Worm (Caenorhabditis elegans) whole organism, young adult: ENCODE results near the gene C25H3.15.

ENCODE experiments used
- D2030.7 ChIP-seq: fragments of 200-800 bp; sonication (Bioruptor generic); IDR thresholded peaks from 2 replicates; pipeline ENCODE4 v1.3.6; 2022; ENCODE audit warnings: missing genetic modification reagents, missing genetic modification characterization, missing compliant biosample characterization
- F22D6.2 ChIP-seq: sonication (generic microtip); optimal IDR thresholded peaks from 2 replicates; lab custom pipeline; 2016; ENCODE audit warnings: mild to moderate bottlenecking, missing genetic modification characterization, missing compliant biosample characterization
- F33H1.4 ChIP-seq: fragments of 200-800 bp; sonication (Bioruptor generic); IDR thresholded peaks from 2 replicates; pipeline ENCODE4 v1.3.6; 2022; ENCODE audit warnings: missing genetic modification reagents, missing genetic modification characterization, missing compliant biosample characterization
- F55B11.4 ChIP-seq: sonication (generic microtip); optimal IDR thresholded peaks from 2 replicates; lab custom pipeline; 2016; ENCODE audit warnings: missing compliant biosample characterization, missing genetic modification characterization, borderline replicate concordance; ENCODE audit not compliant: insufficient read depth
- F57C9.4 ChIP-seq: sonication (generic microtip); optimal IDR thresholded peaks from 2 replicates; lab custom pipeline; 2017; ENCODE audit warnings: mild to moderate bottlenecking, missing genetic modification characterization, missing compliant biosample characterization
- K11D2.4 ChIP-seq: fragments of 200-800 bp; sonication (Bioruptor generic); IDR thresholded peaks from 2 replicates; pipeline ENCODE4 v1.3.6; 2022; ENCODE audit warnings: missing genetic modification reagents, missing genetic modification characterization, missing compliant biosample characterization
- T07F8.4 ChIP-seq: sonication (generic microtip); optimal IDR thresholded peaks from 2 replicates; lab custom pipeline; 2016; ENCODE audit warnings: mild to moderate bottlenecking, missing genetic modification characterization, moderate library complexity, missing compliant biosample characterization
- Y53G8AR.9 ChIP-seq: fragments of 200-800 bp; sonication (Bioruptor generic); conservative IDR thresholded peaks from 2 replicates; pipeline ENCODE4 v1.3.6; 2022; ENCODE audit warnings: missing genetic modification reagents, missing genetic modification characterization, missing compliant biosample characterization
- ZK185.1 ChIP-seq: sonication (generic microtip); optimal IDR thresholded peaks from 2 replicates; lab custom pipeline; 2016; ENCODE audit warnings: mild to moderate bottlenecking, missing genetic modification characterization, missing compliant biosample characterization; ENCODE audit not compliant: poor library complexity, severe bottlenecking
- atf-7 ChIP-seq: sonication (generic microtip); optimal IDR thresholded peaks from 2 replicates; lab custom pipeline; 2017; ENCODE audit warnings: mild to moderate bottlenecking, missing genetic modification characterization, missing compliant biosample characterization
- attf-3 ChIP-seq: fragments of 200-800 bp; sonication (Bioruptor generic); conservative IDR thresholded peaks from 2 replicates; pipeline ENCODE4 v1.3.6; 2022; ENCODE audit warnings: missing genetic modification reagents, missing genetic modification characterization, missing compliant biosample characterization
- bed-1 ChIP-seq: fragments of 200-800 bp; sonication (Bioruptor generic); IDR thresholded peaks from 2 replicates; pipeline ENCODE4 v1.3.6; 2022; ENCODE audit warnings: missing genetic modification reagents, missing genetic modification characterization, missing compliant biosample characterization
- cebp-1 ChIP-seq, 2 experiments: fragments of 200-800 bp in 1 of 2; sonication (Bioruptor generic) in 1 of 2; sonication (generic microtip) in 1 of 2; IDR thresholded peaks in 1 of 2; optimal IDR thresholded peaks in 1 of 2; 2 replicates each; pipeline versions ENCODE4 v1.3.6 to Lab custom; 2017 to 2022; ENCODE audit warnings: missing compliant biosample characterization in 2 of 2, missing genetic modification characterization in 2 of 2, mild to moderate bottlenecking in 1 of 2, missing genetic modification reagents in 1 of 2, moderate library complexity in 1 of 2
- chd-7 ChIP-seq: sonication (generic microtip); optimal IDR thresholded peaks from 2 replicates; lab custom pipeline; 2016; ENCODE audit warnings: mild to moderate bottlenecking, missing genetic modification characterization, moderate library complexity, missing compliant biosample characterization
- die-1 ChIP-seq: sonication (generic microtip); optimal IDR thresholded peaks from 2 replicates; lab custom pipeline; 2016; ENCODE audit warnings: missing genotype, mild to moderate bottlenecking, missing genetic modification characterization, missing compliant biosample characterization
- dox-1 ChIP-seq: fragments of 200-800 bp; sonication (Bioruptor generic); IDR thresholded peaks from 2 replicates; pipeline ENCODE4 v1.3.6; 2022; ENCODE audit warnings: missing genetic modification reagents, missing genetic modification characterization, missing compliant biosample characterization
- egl-44 ChIP-seq: fragments of 200-800 bp; sonication (Bioruptor generic); IDR thresholded peaks from 2 replicates; pipeline ENCODE4 v1.3.6; 2022; ENCODE audit warnings: missing genetic modification reagents, missing genetic modification characterization, missing compliant biosample characterization
- egrh-3 ChIP-seq: fragments of 200-800 bp; sonication (Bioruptor generic); IDR thresholded peaks from 2 replicates; pipeline ENCODE4 v1.3.6; 2022; ENCODE audit warnings: missing genetic modification reagents, missing genetic modification characterization, missing compliant biosample characterization
- ekl-4 ChIP-seq: fragments of 200-800 bp; sonication (Bioruptor generic); IDR thresholded peaks from 2 replicates; pipeline ENCODE4 v1.3.6; 2022; ENCODE audit warnings: missing genetic modification reagents, missing genetic modification characterization, missing compliant biosample characterization
- fkh-3 ChIP-seq: sonication (generic microtip); optimal IDR thresholded peaks from 2 replicates; lab custom pipeline; 2016; ENCODE audit warnings: mild to moderate bottlenecking, missing genetic modification characterization, missing compliant biosample characterization
- gei-17 ChIP-seq: fragments of 200-800 bp; sonication (Bioruptor generic); optimal IDR thresholded peaks from 2 replicates; lab custom pipeline; 2018; ENCODE audit warnings: mild to moderate bottlenecking, missing genetic modification characterization, missing compliant biosample characterization
- hlh-12 ChIP-seq: sonication (generic microtip); optimal IDR thresholded peaks from 2 replicates; lab custom pipeline; 2016; ENCODE audit warnings: missing genetic modification characterization, missing compliant biosample characterization
- hmg-1.2 ChIP-seq: fragments of 200-800 bp; sonication (Bioruptor generic); IDR thresholded peaks from 2 replicates; pipeline ENCODE4 v1.3.6; 2022; ENCODE audit warnings: missing genetic modification reagents, missing genetic modification characterization, missing compliant biosample characterization
- hmg-20 ChIP-seq: fragments of 200-800 bp; sonication (Bioruptor generic); IDR thresholded peaks from 2 replicates; pipeline ENCODE4 v1.3.6; 2022; ENCODE audit warnings: missing genetic modification reagents, missing genetic modification characterization, missing compliant biosample characterization
- hrde-1 ChIP-seq: sonication (generic microtip); optimal IDR thresholded peaks from 2 replicates; lab custom pipeline; 2016; ENCODE audit warnings: missing genetic modification characterization, mild to moderate bottlenecking, missing compliant biosample characterization, moderate library complexity, missing genotype, missing genetic modification reagents, borderline replicate concordance
- lin-35 ChIP-seq, 3 experiments: fragments of 150-350 bp in 2 of 3; sonication (generic microtip) in 1 of 3; optimal IDR thresholded peaks; 2 replicates each; lab custom pipeline; 2014 to 2018; ENCODE audit warnings: missing biosample characterization in 3 of 3, missing genetic modification characterization in 3 of 3, missing genetic modification reagents in 3 of 3
- lin-54 ChIP-seq: fragments of 200-800 bp; sonication (Bioruptor generic); optimal IDR thresholded peaks from 2 replicates; lab custom pipeline; 2018; ENCODE audit warnings: mild to moderate bottlenecking, missing genetic modification characterization, missing compliant biosample characterization
- lsl-1 ChIP-seq: fragments of 200-800 bp; sonication (Bioruptor generic); optimal IDR thresholded peaks from 2 replicates; lab custom pipeline; 2018; ENCODE audit warnings: mild to moderate bottlenecking, missing genetic modification characterization, moderate library complexity, missing compliant biosample characterization
- lsy-27 ChIP-seq: sonication (generic microtip); optimal IDR thresholded peaks from 2 replicates; lab custom pipeline; 2017; ENCODE audit warnings: missing genetic modification characterization, mild to moderate bottlenecking, missing compliant biosample characterization, antibody characterized with exemption, missing genotype, borderline replicate concordance; ENCODE audit not compliant: insufficient read depth
- madf-3 ChIP-seq: fragments of 200-800 bp; sonication (Bioruptor generic); IDR thresholded peaks from 2 replicates; pipeline ENCODE4 v1.3.6; 2022; ENCODE audit warnings: missing genetic modification reagents, missing genetic modification characterization, missing compliant biosample characterization
- mxl-1 ChIP-seq: sonication (generic microtip); optimal IDR thresholded peaks from 2 replicates; lab custom pipeline; 2016; ENCODE audit warnings: missing genetic modification characterization, missing compliant biosample characterization
- nfya-1 ChIP-seq: sonication (generic microtip); optimal IDR thresholded peaks from 2 replicates; lab custom pipeline; 2017; ENCODE audit warnings: antibody characterized with exemption, missing compliant biosample characterization, missing genetic modification characterization, borderline replicate concordance; ENCODE audit not compliant: insufficient read depth
- rcor-1 ChIP-seq: fragments of 200-800 bp; sonication (Bioruptor generic); IDR thresholded peaks from 2 replicates; pipeline ENCODE4 v1.3.6; 2022; ENCODE audit warnings: missing genetic modification reagents, missing genetic modification characterization, missing compliant biosample characterization
- repo-1 ChIP-seq: sonication (generic microtip); optimal IDR thresholded peaks from 2 replicates; lab custom pipeline; 2017; ENCODE audit warnings: mild to moderate bottlenecking, missing genetic modification characterization, missing compliant biosample characterization
- rpc-1 ChIP-seq, 2 experiments: fragments of 150-350 bp in 1 of 2; sonication (generic microtip) in 1 of 2; optimal IDR thresholded peaks; 2 replicates each; lab custom pipeline; 2014 to 2018; ENCODE audit warnings: missing biosample characterization in 1 of 2, missing genetic modification characterization in 1 of 2, missing genetic modification reagents in 1 of 2, missing genotype in 1 of 2
- sea-2 ChIP-seq: fragments of 200-800 bp; sonication (Bioruptor generic); IDR thresholded peaks from 2 replicates; pipeline ENCODE4 v1.3.6; 2022; ENCODE audit warnings: missing genetic modification characterization, missing compliant biosample characterization
- snpc-1.1 ChIP-seq: sonication (generic microtip); optimal IDR thresholded peaks from 2 replicates; lab custom pipeline; 2017; ENCODE audit warnings: missing genetic modification characterization, mild to moderate bottlenecking, missing compliant biosample characterization, antibody characterized with exemption, moderate library complexity, missing genotype, missing genetic modification reagents; ENCODE audit not compliant: insufficient read depth
- snpc-1.3 ChIP-seq: sonication (generic microtip); optimal IDR thresholded peaks from 2 replicates; lab custom pipeline; 2017; ENCODE audit warnings: missing genetic modification characterization, mild to moderate bottlenecking, missing compliant biosample characterization, antibody characterized with exemption, moderate library complexity, missing genotype, missing genetic modification reagents; ENCODE audit not compliant: insufficient read depth
- snpc-3.4 ChIP-seq: sonication (generic microtip); optimal IDR thresholded peaks from 2 replicates; lab custom pipeline; 2017; ENCODE audit warnings: missing genetic modification characterization, mild to moderate bottlenecking, missing compliant biosample characterization, antibody characterized with exemption, moderate library complexity, missing genotype, missing genetic modification reagents
- snpc-4 ChIP-seq, 5 experiments: fragments of 150-350 bp in 1 of 5; sonication (generic microtip) in 4 of 5; optimal IDR thresholded peaks; 2 replicates each; lab custom pipeline; 2014 to 2018; ENCODE audit warnings: missing genetic modification characterization in 5 of 5, missing biosample characterization in 3 of 5, antibody characterized with exemption in 2 of 5, mild to moderate bottlenecking in 2 of 5, missing compliant biosample characterization in 2 of 5, missing genotype in 2 of 5, moderate library complexity in 2 of 5, missing genetic modification reagents in 1 of 5
- tbp1 ChIP-seq: fragments of 200-800 bp; sonication (Bioruptor generic); optimal IDR thresholded peaks from 2 replicates; lab custom pipeline; 2018; ENCODE audit warnings: mild to moderate bottlenecking, missing genetic modification characterization, missing compliant biosample characterization
- zfh-2 ChIP-seq: fragments of 200-800 bp; sonication (Bioruptor generic); conservative IDR thresholded peaks from 2 replicates; pipeline ENCODE4 v1.3.6; 2022; ENCODE audit warnings: missing genetic modification reagents, missing genetic modification characterization, missing compliant biosample characterization
- ztf-25 ChIP-seq: fragments of 200-800 bp; sonication (Bioruptor generic); IDR thresholded peaks from 2 replicates; pipeline ENCODE4 v1.3.6; 2022; ENCODE audit warnings: missing genetic modification reagents, missing genetic modification characterization, missing compliant biosample characterization
- ztf-28 ChIP-seq: fragments of 200-800 bp; sonication (Bioruptor generic); IDR thresholded peaks from 2 replicates; pipeline ENCODE4 v1.3.6; 2022; ENCODE audit warnings: missing genetic modification reagents, missing genetic modification characterization, missing compliant biosample characterization
- ztf-3 ChIP-seq: fragments of 200-800 bp; sonication (Bioruptor generic); optimal IDR thresholded peaks from 2 replicates; lab custom pipeline; 2018; ENCODE audit warnings: mild to moderate bottlenecking, missing genetic modification characterization, missing compliant biosample characterization

Gene C25H3.15

DNA sequence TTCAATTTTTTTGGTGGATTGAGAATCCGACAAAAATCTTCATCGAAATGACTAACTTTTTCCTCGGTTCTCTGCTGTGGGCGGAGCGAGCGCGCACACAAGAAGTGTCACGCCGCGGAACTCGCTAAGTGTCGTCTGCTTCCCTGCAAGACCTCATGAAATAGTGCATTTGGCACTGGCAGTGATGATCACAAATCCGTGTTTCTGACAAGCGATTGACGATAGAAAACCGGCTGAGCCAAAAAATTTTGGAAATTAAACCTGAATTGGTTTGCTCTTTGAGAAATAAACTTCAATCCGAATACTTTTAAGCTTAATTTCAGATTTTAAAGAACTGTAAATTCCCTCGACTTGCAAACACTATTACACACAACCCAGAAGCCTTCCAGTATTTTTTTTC lies 36.4 kb downstream of the C25H3.15 start (continued):
- TF ChIP-seq F33H1.4 (GFP tag; lab: Robert Waterston, UW) (peak; percentile 49; the same call in 1 of the 2 replicates), D2030.7 (GFP tag; lab: Robert Waterston, UW) (peak; percentile 81), gei-17 (GFP tag; lab: Kevin White, UChicago) (no peak), lsy-27 (tag; lab: Kevin White, UChicago) (peak; percentile 88), Y53G8AR.9 (GFP tag; lab: Robert Waterston, UW) (peak; percentile 72; the same call in 1 of the 2 replicates), egrh-3 (GFP tag; lab: Robert Waterston, UW) (no peak), zfh-2 (GFP tag; lab: Robert Waterston, UW) (no peak; the same call in 1 of the 2 replicates), ztf-25 (GFP tag; lab: Robert Waterston, UW) (no peak), F57C9.4 (no peak), rpc-1 (optimal IDR thresholded peaks at IDR 0.05; lab: Kevin White, UChicago) (no peak), rpc-1 (tag; optimal IDR thresholded peaks at IDR 0.05; lab: Kevin White, UChicago) (peak; percentile 4), egl-44 (GFP tag; lab: Robert Waterston, UW) (no peak), sea-2 (no peak), F55B11.4 (no peak), F22D6.2 (tag; lab: Kevin White, UChicago) (no peak), atf-7 (tag; lab: Kevin White, UChicago) (peak; percentile 6), madf-3 (GFP tag; lab: Robert Waterston, UW) (0 out of 2 replicates have a peak, but pooled peaks have one; percentile 13), lin-35 (GFP tag; optimal IDR thresholded peaks at IDR 0.05; lab: Kevin White, UChicago) (peak in 1 of 3 experiments; percentile 15), lsl-1 (peak; percentile 59), snpc-4 (GFP tag; optimal IDR thresholded peaks at IDR 0.05; lab: Kevin White, UChicago) (peak; percentile 97), snpc-4 (tag; optimal IDR thresholded peaks at IDR 0.05; lab: Kevin White, UChicago) (peak; percentile 98 to 99 (median 98)), tbp1 (GFP tag; lab: Kevin White, UChicago) (peak; percentile 78), ZK185.1 (tag; lab: Kevin White, UChicago) (peak; percentile 10), hmg-20 (GFP tag; lab: Robert Waterston, UW) (peak; percentile 66), lin-54 (GFP tag; lab: Kevin White, UChicago) (peak; percentile 23), mxl-1 (tag; lab: Kevin White, UChicago) (no peak), snpc-3.4 (tag; lab: Kevin White, UChicago) (peak; percentile 92), snpc-1.1 (peak; percentile 98), ztf-3 (GFP tag; lab: Kevin White, UChicago) (no peak), nfya-1 (tag; lab: Kevin White, UChicago) (no peak), attf-3 (GFP tag; lab: Robert Waterston, UW) (no peak), T07F8.4 (tag; lab: Kevin White, UChicago) (no peak), dox-1 (GFP tag; lab: Robert Waterston, UW) (peak; percentile 68), hmg-1.2 (peak; percentile 87), ztf-28 (GFP tag; lab: Robert Waterston, UW) (no peak), snpc-1.3 (tag; lab: Kevin White, UChicago) (peak; percentile 78), K11D2.4 (GFP tag; lab: Robert Waterston, UW) (no peak), fkh-3 (no peak), repo-1 (tag; lab: Kevin White, UChicago) (peak; percentile 71), hlh-12 (tag; lab: Kevin White, UChicago) (no peak), bed-1 (GFP tag; lab: Robert Waterston, UW) (no peak), cebp-1 (GFP tag; IDR thresholded peaks at IDR 0.05; lab: Robert Waterston, UW) (no peak), cebp-1 (tag; optimal IDR thresholded peaks at IDR 0.05; lab: Kevin White, UChicago) (peak; percentile 50), hrde-1 (no peak), rcor-1 (GFP tag; lab: Robert Waterston, UW) (peak; percentile 48; the same call in 1 of the 2 replicates), ekl-4 (GFP tag; lab: Robert Waterston, UW) (peak; percentile 47; the same call in 1 of the 2 replicates), chd-7 (tag; lab: Kevin White, UChicago) (peak; percentile 23), die-1 (tag; lab: Kevin White, UChicago) (no peak)
